Fruit fly (Drosophila melanogaster): ENCODE measurements around the gene CG5805.

- TF ChIP-seq psq (optimal IDR thresholded peaks at IDR 0.05) (no peak), Myc (optimal IDR thresholded peaks at IDR 0.05) (no peak), ttk (optimal IDR thresholded peaks at IDR 0.05) (no peak), h (optimal IDR thresholded peaks at IDR 0.05) (no peak), insv (optimal IDR thresholded peaks at IDR 0.05) (no peak)
These were observed 19.4 kb downstream of the CG5805 start for dm6 chr3R:24767667-24768340.

All from Kc167 (cell line).